Fruit fly (Drosophila melanogaster) whole organism, embryonic: ENCODE results near the gene Surf1.
A peak's percentile ranks its signal among the peaks of the same experiment; 100 is the strongest.

Source experiments
- C15 ChIP-seq: fragments of 200-800 bp; sonication (Bioruptor generic); IDR thresholded peaks from 3 replicates; pipeline ENCODE4 v1.3.6; 2022; ENCODE audit warnings: missing biosample characterization, missing genetic modification characterization
- CG10959 ChIP-seq: fragments of 200-800 bp; sonication (Bioruptor generic); IDR thresholded peaks from 2 replicates; pipeline ENCODE4 v1.3.6; 2022; ENCODE audit warnings: missing biosample characterization, missing genetic modification characterization
- CG11696 ChIP-seq: fragments of 200-800 bp; sonication (Bioruptor generic); IDR thresholded peaks from 2 replicates; pipeline ENCODE4 v1.3.6; 2022; ENCODE audit warnings: missing biosample characterization, missing genetic modification characterization
- CG12104 ChIP-seq: fragments of 200-800 bp; sonication (Bioruptor generic); optimal IDR thresholded peaks from 3 replicates; lab custom pipeline; 2016; ENCODE audit warnings: missing biosample characterization, missing genetic modification characterization
- CG13296 ChIP-seq: fragments of 200-800 bp; sonication (Bioruptor generic); optimal IDR thresholded peaks from 3 replicates; lab custom pipeline; 2018; ENCODE audit warnings: missing biosample characterization, mild to moderate bottlenecking, missing genetic modification characterization
- CG13624 ChIP-seq: fragments of 200-800 bp; sonication (Bioruptor generic); optimal IDR thresholded peaks from 2 replicates; lab custom pipeline; 2016; ENCODE audit warnings: missing biosample characterization, missing genetic modification characterization
- CG14050 ChIP-seq: fragments of 200-800 bp; sonication (Bioruptor generic); IDR thresholded peaks from 3 replicates; pipeline ENCODE4 v1.3.6; 2022; ENCODE audit warnings: missing biosample characterization, missing genetic modification characterization
- CG14965 ChIP-seq: fragments of 200-800 bp; sonication (Bioruptor generic); optimal IDR thresholded peaks from 2 replicates; lab custom pipeline; 2016; ENCODE audit warnings: missing biosample characterization, missing genetic modification characterization, borderline replicate concordance
- CG15073 ChIP-seq: fragments of 200-800 bp; sonication (Bioruptor generic); optimal IDR thresholded peaks from 2 replicates; lab custom pipeline; 2016; ENCODE audit warnings: missing biosample characterization, missing genetic modification characterization
- CG15601 ChIP-seq: fragments of 200-800 bp; sonication (Bioruptor generic); optimal IDR thresholded peaks from 3 replicates; lab custom pipeline; 2019; ENCODE audit warnings: missing biosample characterization, mild to moderate bottlenecking, missing genetic modification characterization, moderate library complexity
- CG1602 ChIP-seq: fragments of 200-800 bp; sonication (Bioruptor generic); optimal IDR thresholded peaks from 3 replicates; lab custom pipeline; 2016; ENCODE audit warnings: missing biosample characterization, missing genetic modification characterization
- CG16813 ChIP-seq: fragments of 200-800 bp; sonication (Bioruptor generic); IDR thresholded peaks from 3 replicates; pipeline ENCODE4 v1.3.6; 2022; ENCODE audit warnings: missing biosample characterization, missing genetic modification characterization; ENCODE audit not compliant: partially characterized antibody
- CG17612 ChIP-seq: fragments of 200-800 bp; sonication (Bioruptor generic); IDR thresholded peaks from 2 replicates; pipeline ENCODE4 v1.3.6; 2022; ENCODE audit warnings: missing biosample characterization, missing genetic modification characterization
- CG18619 ChIP-seq: fragments of 200-800 bp; sonication (Bioruptor generic); optimal IDR thresholded peaks from 3 replicates; lab custom pipeline; 2017; ENCODE audit warnings: missing biosample characterization, mild to moderate bottlenecking, missing genetic modification characterization
- CG2199 ChIP-seq: fragments of 200-800 bp; sonication (Bioruptor generic); IDR thresholded peaks from 3 replicates; pipeline ENCODE4 v1.3.6; 2022; ENCODE audit warnings: missing biosample characterization, missing genetic modification characterization
- CG30431 ChIP-seq: fragments of 200-800 bp; sonication (Bioruptor generic); optimal IDR thresholded peaks from 2 replicates; lab custom pipeline; 2017; ENCODE audit warnings: missing biosample characterization, missing genetic modification characterization
- CG6175 ChIP-seq: fragments of 200-800 bp; sonication (Bioruptor generic); IDR thresholded peaks from 3 replicates; pipeline ENCODE4 v1.3.6; 2022; ENCODE audit warnings: missing biosample characterization, missing genetic modification characterization
- CG6791 ChIP-seq: fragments of 200-800 bp; sonication (Bioruptor generic); IDR thresholded peaks from 3 replicates; pipeline ENCODE4 v1.3.6; 2022; ENCODE audit warnings: missing biosample characterization, missing genetic modification characterization; ENCODE audit not compliant: partially characterized antibody
- CG8359 ChIP-seq: fragments of 200-800 bp; sonication (Bioruptor generic); optimal IDR thresholded peaks from 2 replicates; lab custom pipeline; 2017; ENCODE audit warnings: missing biosample characterization, mild to moderate bottlenecking, missing genetic modification characterization, borderline replicate concordance
- CG8388 ChIP-seq: fragments of 200-800 bp; sonication (Bioruptor generic); optimal IDR thresholded peaks from 2 replicates; lab custom pipeline; 2019; ENCODE audit warnings: missing biosample characterization, mild to moderate bottlenecking, missing genetic modification characterization, moderate library complexity
- CG8765 ChIP-seq: fragments of 200-800 bp; sonication (Bioruptor generic); IDR thresholded peaks from 2 replicates; pipeline ENCODE4 v1.3.6; 2022; ENCODE audit warnings: missing biosample characterization, missing genetic modification characterization
- CG9876 ChIP-seq: fragments of 200-800 bp; sonication (Bioruptor generic); optimal IDR thresholded peaks from 2 replicates; lab custom pipeline; 2016; ENCODE audit warnings: missing biosample characterization, missing genetic modification characterization
- CTCF ChIP-seq: fragments of 200-800 bp; sonication (Bioruptor generic); optimal IDR thresholded peaks from 2 replicates; lab custom pipeline; 2017; ENCODE audit warnings: missing biosample characterization, mild to moderate bottlenecking, missing genetic modification characterization, moderate library complexity
- Dip3 ChIP-seq: fragments of 200-800 bp; sonication (Bioruptor generic); optimal IDR thresholded peaks from 3 replicates; lab custom pipeline; 2016; ENCODE audit warnings: missing biosample characterization, missing genetic modification characterization
- Dref ChIP-seq: fragments of 200-800 bp; sonication (Bioruptor generic); IDR thresholded peaks from 2 replicates; pipeline ENCODE4 v1.3.6; 2022; ENCODE audit warnings: missing biosample characterization, missing genetic modification characterization
- HmgD ChIP-seq: fragments of 200-800 bp; sonication (Bioruptor generic); optimal IDR thresholded peaks from 3 replicates; lab custom pipeline; 2016; ENCODE audit warnings: missing biosample characterization, missing genetic modification characterization
- Lhr ChIP-seq: fragments of 200-800 bp; sonication (Bioruptor generic); optimal IDR thresholded peaks from 3 replicates; lab custom pipeline; 2017; ENCODE audit warnings: mild to moderate bottlenecking, missing biosample characterization, missing genetic modification reagents, missing genetic modification characterization
- MESR4 ChIP-seq: fragments of 200-800 bp; sonication (Bioruptor generic); optimal IDR thresholded peaks from 2 replicates; lab custom pipeline; 2018; ENCODE audit warnings: missing biosample characterization, mild to moderate bottlenecking, missing genetic modification characterization, moderate library complexity
- Neu2 ChIP-seq: fragments of 200-800 bp; sonication (Bioruptor generic); optimal IDR thresholded peaks from 3 replicates; lab custom pipeline; 2016; ENCODE audit warnings: missing biosample characterization, missing genetic modification characterization, borderline replicate concordance
- Poxn ChIP-seq: fragments of 200-800 bp; sonication (Bioruptor generic); IDR thresholded peaks from 2 replicates; pipeline ENCODE4 v1.3.6; 2022; ENCODE audit warnings: missing biosample characterization, missing genetic modification characterization
- Ptx1 ChIP-seq: fragments of 200-800 bp; sonication (Bioruptor generic); IDR thresholded peaks from 2 replicates; pipeline ENCODE4 v1.3.6; 2022; ENCODE audit warnings: missing biosample characterization, missing genetic modification characterization
- Rx ChIP-seq: fragments of 200-800 bp; sonication (Bioruptor generic); IDR thresholded peaks from 2 replicates; pipeline ENCODE4 v1.3.6; 2022; ENCODE audit warnings: missing biosample characterization, missing genetic modification characterization
- Sox100B ChIP-seq: fragments of 200-800 bp; sonication (Bioruptor generic); optimal IDR thresholded peaks from 3 replicates; lab custom pipeline; 2018; ENCODE audit warnings: missing biosample characterization, mild to moderate bottlenecking, missing genetic modification characterization
- Taf1 ChIP-seq: fragments of 200-800 bp; sonication (Bioruptor generic); IDR thresholded peaks from 2 replicates; pipeline ENCODE4 v1.3.6; 2022; ENCODE audit warnings: missing biosample characterization, missing genetic modification characterization
- Tbp ChIP-seq: fragments of >200 bp; optimal IDR thresholded peaks from 2 replicates; lab custom pipeline; 2018; ENCODE audit warnings: missing biosample characterization, missing genetic modification characterization
- Trl ChIP-seq, 3 experiments: fragments of >200 bp in 2 of 3; fragments of 200-800 bp in 1 of 3; sonication (Bioruptor generic) in 1 of 3; optimal IDR thresholded peaks; 2 replicates in 1 of 3; 3 replicates in 2 of 3; lab custom pipeline; 2016 to 2017; ENCODE audit warnings: missing biosample characterization in 1 of 3, missing genetic modification characterization in 1 of 3
- ac ChIP-seq: fragments of 200-800 bp; sonication (Bioruptor generic); optimal IDR thresholded peaks from 3 replicates; lab custom pipeline; 2017; ENCODE audit warnings: missing biosample characterization, mild to moderate bottlenecking, missing genetic modification characterization
- ato ChIP-seq: fragments of 200-800 bp; sonication (Bioruptor generic); IDR thresholded peaks from 2 replicates; pipeline ENCODE4 v1.3.6; 2022; ENCODE audit warnings: missing biosample characterization, missing genetic modification characterization; ENCODE audit not compliant: partially characterized antibody
- cad ChIP-seq: fragments of >200 bp; optimal IDR thresholded peaks from 2 replicates; lab custom pipeline; 2017; ENCODE audit warnings: missing biosample characterization, missing genetic modification characterization
- cas ChIP-seq: fragments of 200-800 bp; sonication (Bioruptor generic); IDR thresholded peaks from 2 replicates; pipeline ENCODE4 v1.3.6; 2022; ENCODE audit warnings: missing biosample characterization, missing genetic modification characterization
- corto ChIP-seq: fragments of 200-800 bp; sonication (Bioruptor generic); optimal IDR thresholded peaks from 2 replicates; lab custom pipeline; 2016; ENCODE audit warnings: missing biosample characterization, mild to moderate bottlenecking, missing genetic modification characterization, moderate library complexity
- dysf ChIP-seq: fragments of 200-800 bp; sonication (Bioruptor generic); IDR thresholded peaks from 3 replicates; pipeline ENCODE4 v1.3.6; 2022; ENCODE audit warnings: missing biosample characterization, missing genetic modification characterization
- gce ChIP-seq: fragments of 200-800 bp; sonication (Bioruptor generic); IDR thresholded peaks from 3 replicates; pipeline ENCODE4 v1.3.6; 2022; ENCODE audit warnings: missing biosample characterization, missing genetic modification characterization
- gsb ChIP-seq: fragments of 200-800 bp; sonication (Bioruptor generic); IDR thresholded peaks from 2 replicates; pipeline ENCODE4 v1.3.6; 2022; ENCODE audit warnings: missing biosample characterization, missing genetic modification characterization
- hb ChIP-seq: fragments of 200-800 bp; sonication (Bioruptor generic); IDR thresholded peaks from 3 replicates; pipeline ENCODE4 v1.3.6; 2022; ENCODE audit warnings: missing biosample characterization, missing genetic modification characterization; ENCODE audit not compliant: partially characterized antibody
- klu ChIP-seq: fragments of 200-800 bp; sonication (Bioruptor generic); IDR thresholded peaks from 2 replicates; pipeline ENCODE4 v1.3.6; 2022; ENCODE audit warnings: missing biosample characterization, missing genetic modification characterization
- mld ChIP-seq: fragments of 200-800 bp; sonication (Bioruptor generic); IDR thresholded peaks from 3 replicates; pipeline ENCODE4 v1.3.6; 2022; ENCODE audit warnings: missing biosample characterization, missing genetic modification characterization; ENCODE audit not compliant: partially characterized antibody
- pita ChIP-seq: fragments of 200-800 bp; sonication (Bioruptor generic); optimal IDR thresholded peaks from 2 replicates; lab custom pipeline; 2017; ENCODE audit warnings: missing biosample characterization, mild to moderate bottlenecking, missing genetic modification characterization
- sug ChIP-seq: fragments of 200-800 bp; optimal IDR thresholded peaks from 2 replicates; lab custom pipeline; 2019; ENCODE audit warnings: missing biosample characterization, mild to moderate bottlenecking, missing genetic modification characterization, moderate library complexity
- tap ChIP-seq: fragments of 200-800 bp; optimal IDR thresholded peaks from 3 replicates; lab custom pipeline; 2019; ENCODE audit warnings: missing biosample characterization, mild to moderate bottlenecking, missing genetic modification characterization, moderate library complexity
- unc-4 ChIP-seq: fragments of 200-800 bp; sonication (Bioruptor generic); IDR thresholded peaks from 2 replicates; pipeline ENCODE4 v1.3.6; 2022; ENCODE audit warnings: missing biosample characterization, missing genetic modification characterization; ENCODE audit not compliant: partially characterized antibody
- yki ChIP-seq: fragments of >200 bp; optimal IDR thresholded peaks from 3 replicates; lab custom pipeline; 2018

The Surf1 gene

DNA sequence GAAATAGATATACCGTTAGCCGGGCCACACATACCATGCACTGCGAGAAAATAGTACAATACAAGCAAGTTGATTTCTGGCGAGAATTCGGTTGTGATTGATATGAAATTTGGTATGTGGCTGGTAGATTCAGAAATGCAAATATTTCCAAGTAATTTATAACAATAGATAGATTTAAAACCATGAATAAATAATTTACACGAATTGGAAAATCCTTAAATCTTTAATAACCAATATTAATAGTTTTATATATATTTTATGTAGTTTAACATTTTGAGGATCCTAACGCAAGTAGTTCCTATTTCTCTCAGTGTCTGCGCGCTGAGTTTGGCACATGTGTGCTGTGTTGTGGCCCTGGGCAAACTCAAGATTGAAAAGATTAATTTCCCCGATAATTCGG lies 23.7 kb downstream of the Surf1 start (continued):
- no peak for TF ChIP-seq cad (GFP tag; lab: Kevin White, UChicago)
- no peak for TF ChIP-seq Dip3
- no peak for TF ChIP-seq cas
- no peak for TF ChIP-seq CG14050
- no peak for TF ChIP-seq corto
- TF ChIP-seq dysf, result peak; percentile 40; the same call in 1 of the 3 replicates
- TF ChIP-seq gsb, result no peak
- TF ChIP-seq gce (GFP tag; lab: Robert Waterston, UW), result no peak
- no peak for TF ChIP-seq Neu2 (GFP tag; lab: Kevin White, UChicago)
- TF ChIP-seq tap (tag; lab: Kevin White, UChicago), result no peak
- no peak for TF ChIP-seq CG6175
- no peak for TF ChIP-seq Dref
- TF ChIP-seq mld, result no peak
- no peak for TF ChIP-seq CG9876 (GFP tag; lab: Kevin White, UChicago)
- TF ChIP-seq CG17612, result no peak
- TF ChIP-seq CG10959, result peak; percentile 68
- no peak for TF ChIP-seq Tbp (GFP tag; lab: Kevin White, UChicago)
- no peak for TF ChIP-seq Poxn (GFP tag; lab: Robert Waterston, UW)
- TF ChIP-seq pita (GFP tag; lab: Kevin White, UChicago), result no peak
- no peak for TF ChIP-seq CG11696 (GFP tag; lab: Robert Waterston, UW)
- no peak for TF ChIP-seq CG8359 (GFP tag; lab: Kevin White, UChicago)
- no peak for TF ChIP-seq HmgD (GFP tag; lab: Kevin White, UChicago)
- TF ChIP-seq Ptx1 (GFP tag; lab: Robert Waterston, UW), result 0 out of 2 replicates have a peak, but pooled peaks have one; percentile 47
- no peak for TF ChIP-seq CG15073 (GFP tag; lab: Kevin White, UChicago)
- no peak for TF ChIP-seq Rx (GFP tag; lab: Robert Waterston, UW)
- 0 out of 3 replicates have a peak, but pooled peaks have one; percentile 10 for TF ChIP-seq CG6791 (GFP tag; lab: Robert Waterston, UW)
- no peak for TF ChIP-seq Trl (optimal IDR thresholded peaks at IDR 0.05; lab: Kevin White, UChicago)
- TF ChIP-seq Trl (GFP tag; optimal IDR thresholded peaks at IDR 0.05; lab: Kevin White, UChicago), result peak; percentile 52
- TF ChIP-seq CG15601, result peak; percentile 15
- TF ChIP-seq ato (GFP tag; lab: Robert Waterston, UW), result no peak
- TF ChIP-seq CG18619, result peak; percentile 36
- TF ChIP-seq ac (GFP tag; lab: Kevin White, UChicago), result peak; percentile 66
- peak; percentile 55 for TF ChIP-seq CG1602 (GFP tag; lab: Kevin White, UChicago)
- no peak for TF ChIP-seq CTCF (GFP tag; lab: Kevin White, UChicago)
- TF ChIP-seq Taf1 (GFP tag; lab: Robert Waterston, UW), result no peak
- peak; percentile 30 for TF ChIP-seq Lhr
- no peak for TF ChIP-seq sug (tag; lab: Kevin White, UChicago)
- TF ChIP-seq CG8388 (GFP tag; lab: Kevin White, UChicago), result peak; percentile 58
- no peak for TF ChIP-seq CG16813
- no peak for TF ChIP-seq MESR4 (GFP tag; lab: Kevin White, UChicago)
- TF ChIP-seq CG13296, result no peak
- TF ChIP-seq unc-4 (GFP tag; lab: Robert Waterston, UW), result no peak
- TF ChIP-seq CG2199 (GFP tag; lab: Robert Waterston, UW), result no peak
- TF ChIP-seq Sox100B (GFP tag; lab: Kevin White, UChicago), result peak; percentile 21
- TF ChIP-seq CG8765, result peak; percentile 62; the same call in 1 of the 2 replicates
- no peak for TF ChIP-seq C15
- TF ChIP-seq CG30431 (GFP tag; lab: Kevin White, UChicago), result peak; percentile 62
- TF ChIP-seq CG13624 (GFP tag; lab: Kevin White, UChicago), result no peak
- no peak for TF ChIP-seq hb
- peak; percentile 40 for TF ChIP-seq CG12104
- no peak for TF ChIP-seq klu (GFP tag; lab: Robert Waterston, UW)
- TF ChIP-seq CG14965 (GFP tag; lab: Kevin White, UChicago), result no peak
- no peak for TF ChIP-seq yki (lab: Kevin White, UChicago)
